Fruit fly (Drosophila melanogaster) whole organism, prepupa: ENCODE results near the gene tna.

Experiments
- CG34406 ChIP-seq: fragments of 200-800 bp; sonication (Bioruptor generic); optimal IDR thresholded peaks from 3 replicates; lab custom pipeline; 2016; ENCODE audit warnings: missing biosample characterization, missing genetic modification characterization
- CG6163 ChIP-seq: fragments of 200-800 bp; sonication (Bioruptor generic); IDR thresholded peaks from 3 replicates; pipeline ENCODE4 v1.3.6; 2022; ENCODE audit warnings: missing biosample characterization, missing genetic modification characterization
- CG6792 ChIP-seq: fragments of 200-800 bp; sonication (Bioruptor generic); optimal IDR thresholded peaks from 3 replicates; lab custom pipeline; 2016; ENCODE audit warnings: missing biosample characterization, missing genetic modification characterization
- CG6808 ChIP-seq: fragments of 200-800 bp; sonication (Bioruptor generic); optimal IDR thresholded peaks from 3 replicates; lab custom pipeline; 2017; ENCODE audit warnings: missing biosample characterization, missing genetic modification characterization, mild to moderate bottlenecking, moderate library complexity, missing genetic modification reagents
- CG6854 ChIP-seq: fragments of 200-800 bp; sonication (Bioruptor generic); optimal IDR thresholded peaks from 2 replicates; lab custom pipeline; 2017; ENCODE audit warnings: missing biosample characterization, mild to moderate bottlenecking, missing genetic modification characterization
- Eip93F ChIP-seq: fragments of 200-800 bp; sonication (Bioruptor generic); optimal IDR thresholded peaks from 2 replicates; lab custom pipeline; 2016; ENCODE audit warnings: missing biosample characterization, mild to moderate bottlenecking, missing genetic modification characterization
- Hr38 ChIP-seq: sonication (Bioruptor generic); optimal IDR thresholded peaks from 2 replicates; lab custom pipeline; 2016; ENCODE audit warnings: missing biosample characterization, missing genetic modification characterization
- Sox14 ChIP-seq: fragments of 200-800 bp; sonication (Bioruptor generic); optimal IDR thresholded peaks from 3 replicates; lab custom pipeline; 2016; ENCODE audit warnings: missing biosample characterization, missing genetic modification characterization
- Sox15 ChIP-seq: fragments of 200-800 bp; sonication (Bioruptor generic); optimal IDR thresholded peaks from 3 replicates; lab custom pipeline; 2016; ENCODE audit warnings: missing biosample characterization, missing genetic modification characterization
- acj6 ChIP-seq: fragments of 200-800 bp; sonication (Bioruptor generic); optimal IDR thresholded peaks from 3 replicates; lab custom pipeline; 2016; ENCODE audit warnings: missing biosample characterization, missing genetic modification characterization
- spab ChIP-seq: fragments of 200-800 bp; sonication (Bioruptor generic); optimal IDR thresholded peaks from 2 replicates; lab custom pipeline; 2017; ENCODE audit warnings: missing biosample characterization, mild to moderate bottlenecking, missing genetic modification characterization, missing genetic modification reagents
- topi ChIP-seq: fragments of 200-800 bp; sonication (Bioruptor generic); optimal IDR thresholded peaks from 3 replicates; lab custom pipeline; 2016; ENCODE audit warnings: missing biosample characterization, missing genetic modification characterization

DNA sequence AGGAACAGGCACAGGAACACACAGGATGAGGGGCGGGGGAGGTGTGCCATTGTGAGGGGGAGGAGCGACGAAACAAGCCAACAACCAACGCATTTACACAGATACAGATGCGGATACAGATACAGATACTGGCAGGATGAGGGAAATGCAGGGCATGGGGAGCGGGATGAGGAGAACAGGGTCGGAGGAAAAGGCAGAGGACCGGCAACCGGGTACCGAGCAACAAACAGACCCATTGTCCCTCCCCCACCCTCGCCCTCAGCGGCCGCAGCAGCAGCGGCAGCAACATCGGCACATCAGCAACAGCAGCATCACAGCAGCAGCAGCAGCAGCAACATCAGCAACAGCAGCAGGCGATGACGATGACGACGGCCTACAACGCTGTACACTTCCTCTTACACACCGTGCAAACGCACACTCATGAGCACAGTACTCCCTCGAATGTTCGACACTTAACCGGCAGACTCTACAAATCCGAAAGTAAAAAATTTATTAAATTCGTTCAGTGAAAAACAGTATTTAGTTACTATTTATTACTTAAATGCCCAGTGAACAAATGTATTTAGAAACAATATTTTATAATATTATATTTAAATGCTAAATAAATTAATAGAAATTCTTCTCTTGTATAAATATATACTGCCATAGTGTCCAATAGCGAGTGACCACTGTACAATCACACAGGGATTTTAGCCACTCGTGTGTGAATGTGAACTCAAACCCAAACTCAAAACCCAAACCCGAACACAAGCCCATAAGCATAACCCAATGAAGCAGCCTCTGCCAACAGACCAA lies 20.3 kb downstream of the tna start:
- TF ChIP-seq Sox15 (GFP tag; lab: Kevin White, UChicago): peak; percentile 88
- peak; percentile 92 for TF ChIP-seq spab (GFP tag; lab: Kevin White, UChicago)
- TF ChIP-seq Hr38 (GFP tag; lab: Kevin White, UChicago): no peak
- peak; percentile 73 for TF ChIP-seq CG6854 (GFP tag; lab: Kevin White, UChicago)
- peak; percentile 83 for TF ChIP-seq Sox14 (GFP tag; lab: Kevin White, UChicago)
- TF ChIP-seq Eip93F (GFP tag; lab: Kevin White, UChicago): peak; percentile 69
- peak; percentile 89 for TF ChIP-seq CG6792 (GFP tag; lab: Kevin White, UChicago)
- peak; percentile 84 for TF ChIP-seq topi (GFP tag; lab: Kevin White, UChicago)
- peak; percentile 93 for TF ChIP-seq acj6
- TF ChIP-seq CG6163 (GFP tag; lab: Robert Waterston, UW): peak; percentile 86
- TF ChIP-seq CG34406 (GFP tag; lab: Kevin White, UChicago): peak; percentile 93
- TF ChIP-seq CG6808 (GFP tag; lab: Kevin White, UChicago): peak; percentile 97
